Fruit fly (Drosophila melanogaster) whole organism, embryonic: ENCODE results near the gene CG34171.

Experiments
- Asciz ChIP-seq: fragments of 200-800 bp; sonication (Bioruptor generic); optimal IDR thresholded peaks from 2 replicates; lab custom pipeline; 2017; ENCODE audit warnings: missing biosample characterization, mild to moderate bottlenecking, missing genetic modification characterization, missing genetic modification reagents
- Atf-2 ChIP-seq: fragments of 200-800 bp; sonication (Bioruptor generic); optimal IDR thresholded peaks from 2 replicates; lab custom pipeline; 2016; ENCODE audit warnings: missing biosample characterization, missing genetic modification characterization
- BEAF-32 ChIP-seq: fragments of 200-800 bp; sonication (Bioruptor generic); optimal IDR thresholded peaks from 3 replicates; lab custom pipeline; 2017; ENCODE audit warnings: missing biosample characterization, missing genetic modification characterization, mild to moderate bottlenecking, moderate library complexity, missing genetic modification reagents
- CG12236 ChIP-seq: fragments of 200-800 bp; sonication (Bioruptor generic); optimal IDR thresholded peaks from 2 replicates; lab custom pipeline; 2016; ENCODE audit warnings: missing biosample characterization, missing genetic modification characterization
- CG13424 ChIP-seq: fragments of 200-800 bp; sonication (Bioruptor generic); optimal IDR thresholded peaks from 2 replicates; lab custom pipeline; 2019; ENCODE audit warnings: missing biosample characterization, mild to moderate bottlenecking, missing genetic modification characterization, moderate library complexity
- CG13624 ChIP-seq: fragments of 200-800 bp; sonication (Bioruptor generic); optimal IDR thresholded peaks from 2 replicates; lab custom pipeline; 2016; ENCODE audit warnings: missing biosample characterization, missing genetic modification characterization
- CG14050 ChIP-seq: fragments of 200-800 bp; sonication (Bioruptor generic); IDR thresholded peaks from 3 replicates; pipeline ENCODE4 v1.3.6; 2022; ENCODE audit warnings: missing biosample characterization, missing genetic modification characterization
- CG15011 ChIP-seq: fragments of 200-800 bp; sonication (Bioruptor generic); optimal IDR thresholded peaks from 3 replicates; lab custom pipeline; 2018; ENCODE audit warnings: missing biosample characterization, mild to moderate bottlenecking, missing genetic modification characterization
- CG15479 ChIP-seq: fragments of 200-800 bp; sonication (Bioruptor generic); optimal IDR thresholded peaks from 3 replicates; lab custom pipeline; 2019; ENCODE audit warnings: missing biosample characterization, mild to moderate bottlenecking, missing genetic modification characterization, moderate library complexity
- CG15696 ChIP-seq: fragments of 200-800 bp; sonication (Bioruptor generic); optimal IDR thresholded peaks from 2 replicates; lab custom pipeline; 2019; ENCODE audit warnings: missing biosample characterization, mild to moderate bottlenecking, missing genetic modification characterization, moderate library complexity
- CG17361 ChIP-seq: fragments of 200-800 bp; sonication (Bioruptor generic); IDR thresholded peaks from 3 replicates; pipeline ENCODE4 v1.3.6; 2022; ENCODE audit warnings: missing biosample characterization, missing genetic modification characterization
- CG2129 ChIP-seq: fragments of 200-800 bp; sonication (Bioruptor generic); IDR thresholded peaks from 2 replicates; pipeline ENCODE4 v1.3.6; 2022; ENCODE audit warnings: missing biosample characterization, missing genetic modification characterization; ENCODE audit not compliant: partially characterized antibody
- CG2199 ChIP-seq: fragments of 200-800 bp; sonication (Bioruptor generic); IDR thresholded peaks from 3 replicates; pipeline ENCODE4 v1.3.6; 2022; ENCODE audit warnings: missing biosample characterization, missing genetic modification characterization
- CG2889 ChIP-seq: fragments of 200-800 bp; sonication (Bioruptor generic); IDR thresholded peaks from 3 replicates; pipeline ENCODE4 v1.3.6; 2022; ENCODE audit warnings: missing biosample characterization, missing genetic modification characterization
- CG33213 ChIP-seq: fragments of 200-800 bp; sonication (Bioruptor generic); optimal IDR thresholded peaks from 3 replicates; lab custom pipeline; 2016; ENCODE audit warnings: missing biosample characterization, missing genetic modification characterization
- CG33557 ChIP-seq: fragments of 200-800 bp; sonication (Bioruptor generic); optimal IDR thresholded peaks from 2 replicates; lab custom pipeline; 2019; ENCODE audit warnings: missing biosample characterization, mild to moderate bottlenecking, missing genetic modification characterization, moderate library complexity
- CG42726 ChIP-seq: fragments of 200-800 bp; sonication (Bioruptor generic); IDR thresholded peaks from 2 replicates; pipeline ENCODE4 v1.3.6; 2022; ENCODE audit warnings: missing biosample characterization, missing genetic modification characterization; ENCODE audit not compliant: partially characterized antibody
- CG4360 ChIP-seq: fragments of 200-800 bp; sonication (Bioruptor generic); IDR thresholded peaks from 2 replicates; pipeline ENCODE4 v1.3.6; 2022; ENCODE audit warnings: missing biosample characterization, missing genetic modification characterization
- CG6689 ChIP-seq: fragments of 200-800 bp; sonication (Bioruptor generic); IDR thresholded peaks from 2 replicates; pipeline ENCODE4 v1.3.6; 2022; ENCODE audit warnings: missing biosample characterization, missing genetic modification characterization
- CG7786 ChIP-seq: fragments of 200-800 bp; sonication (Bioruptor generic); optimal IDR thresholded peaks from 2 replicates; lab custom pipeline; 2016; ENCODE audit warnings: missing biosample characterization, missing genetic modification characterization
- CG7928 ChIP-seq: fragments of 200-800 bp; sonication (Bioruptor generic); optimal IDR thresholded peaks from 2 replicates; lab custom pipeline; 2017; ENCODE audit warnings: missing biosample characterization, mild to moderate bottlenecking, missing genetic modification characterization
- Camta ChIP-seq: fragments of 200-800 bp; sonication (Bioruptor generic); optimal IDR thresholded peaks from 2 replicates; lab custom pipeline; 2016; ENCODE audit warnings: missing biosample characterization, missing genetic modification characterization
- Dad ChIP-seq: fragments of 200-800 bp; sonication (Bioruptor generic); optimal IDR thresholded peaks from 3 replicates; lab custom pipeline; 2016; ENCODE audit warnings: missing biosample characterization, missing genetic modification characterization
- Dbx ChIP-seq: fragments of 200-800 bp; sonication (Bioruptor generic); IDR thresholded peaks from 3 replicates; pipeline ENCODE4 v1.3.6; 2022; ENCODE audit warnings: missing biosample characterization, missing genetic modification characterization
- Dip2 ChIP-seq: fragments of 200-800 bp; sonication (Bioruptor generic); IDR thresholded peaks from 2 replicates; pipeline ENCODE4 v1.3.6; 2022; ENCODE audit warnings: missing biosample characterization, missing genetic modification characterization
- Dip3 ChIP-seq: fragments of 200-800 bp; sonication (Bioruptor generic); optimal IDR thresholded peaks from 3 replicates; lab custom pipeline; 2016; ENCODE audit warnings: missing biosample characterization, missing genetic modification characterization
- HmgD ChIP-seq: fragments of 200-800 bp; sonication (Bioruptor generic); optimal IDR thresholded peaks from 3 replicates; lab custom pipeline; 2016; ENCODE audit warnings: missing biosample characterization, missing genetic modification characterization
- Hr39 ChIP-seq: fragments of >200 bp; optimal IDR thresholded peaks from 2 replicates; lab custom pipeline; 2017
- Lim3 ChIP-seq: fragments of 200-800 bp; sonication (Bioruptor generic); IDR thresholded peaks from 2 replicates; pipeline ENCODE4 v1.3.6; 2022; ENCODE audit warnings: missing biosample characterization, missing genetic modification characterization
- Sin3A ChIP-seq: fragments of >200 bp; optimal IDR thresholded peaks from 2 replicates; lab custom pipeline; 2018
- ab ChIP-seq: fragments of 200-800 bp; sonication (Bioruptor generic); optimal IDR thresholded peaks from 2 replicates; lab custom pipeline; 2016; ENCODE audit warnings: missing biosample characterization, missing genetic modification characterization
- abd-A ChIP-seq: fragments of 200-800 bp; sonication (Bioruptor generic); optimal IDR thresholded peaks from 3 replicates; lab custom pipeline; 2019; ENCODE audit warnings: missing biosample characterization, mild to moderate bottlenecking, missing genetic modification characterization, moderate library complexity
- al ChIP-seq: fragments of 200-800 bp; sonication (Bioruptor generic); IDR thresholded peaks from 2 replicates; pipeline ENCODE4 v1.3.6; 2022; ENCODE audit warnings: missing biosample characterization, missing genetic modification characterization
- amos ChIP-seq: fragments of 200-800 bp; sonication (Bioruptor generic); IDR thresholded peaks from 2 replicates; pipeline ENCODE4 v1.3.6; 2022; ENCODE audit warnings: missing biosample characterization, missing genetic modification characterization; ENCODE audit not compliant: partially characterized antibody
- ash1 ChIP-seq: fragments of 200-800 bp; sonication (Bioruptor generic); optimal IDR thresholded peaks from 2 replicates; lab custom pipeline; 2018; ENCODE audit warnings: missing biosample characterization, mild to moderate bottlenecking, missing genetic modification characterization
- bcd ChIP-seq: fragments of 200-800 bp; sonication (Bioruptor generic); optimal IDR thresholded peaks from 2 replicates; lab custom pipeline; 2017; ENCODE audit warnings: missing biosample characterization, mild to moderate bottlenecking, missing genetic modification characterization
- cg ChIP-seq: fragments of 200-800 bp; sonication (Bioruptor generic); optimal IDR thresholded peaks from 3 replicates; lab custom pipeline; 2019; ENCODE audit warnings: missing biosample characterization, mild to moderate bottlenecking, missing genetic modification characterization, moderate library complexity
- dm ChIP-seq: fragments of 200-800 bp; sonication (Bioruptor generic); optimal IDR thresholded peaks from 3 replicates; lab custom pipeline; 2016; ENCODE audit warnings: missing biosample characterization, missing genetic modification characterization
- exex ChIP-seq: fragments of 200-800 bp; sonication (Bioruptor generic); optimal IDR thresholded peaks from 4 replicates; lab custom pipeline; 2018; ENCODE audit warnings: missing biosample characterization, mild to moderate bottlenecking, missing genetic modification characterization, moderate library complexity
- gfzf ChIP-seq: fragments of 200-800 bp; sonication (Bioruptor generic); optimal IDR thresholded peaks from 2 replicates; lab custom pipeline; 2016; ENCODE audit warnings: missing biosample characterization, mild to moderate bottlenecking, missing genetic modification characterization, moderate library complexity
- gsb ChIP-seq: fragments of 200-800 bp; sonication (Bioruptor generic); IDR thresholded peaks from 2 replicates; pipeline ENCODE4 v1.3.6; 2022; ENCODE audit warnings: missing biosample characterization, missing genetic modification characterization
- jigr1 ChIP-seq: fragments of 200-800 bp; sonication (Bioruptor generic); IDR thresholded peaks from 3 replicates; pipeline ENCODE4 v1.3.6; 2022; ENCODE audit warnings: missing biosample characterization, missing genetic modification characterization
- lab ChIP-seq: fragments of 200-800 bp; sonication (Bioruptor generic); optimal IDR thresholded peaks from 3 replicates; lab custom pipeline; 2017; ENCODE audit warnings: missing biosample characterization, missing genetic modification characterization, mild to moderate bottlenecking, moderate library complexity, missing genetic modification reagents
- mirr ChIP-seq: fragments of 200-800 bp; sonication (Bioruptor generic); optimal IDR thresholded peaks from 3 replicates; lab custom pipeline; 2018; ENCODE audit warnings: missing biosample characterization, mild to moderate bottlenecking, missing genetic modification characterization
- mld ChIP-seq: fragments of 200-800 bp; sonication (Bioruptor generic); IDR thresholded peaks from 3 replicates; pipeline ENCODE4 v1.3.6; 2022; ENCODE audit warnings: missing biosample characterization, missing genetic modification characterization; ENCODE audit not compliant: partially characterized antibody
- pnt ChIP-seq: fragments of 200-800 bp; sonication (Bioruptor generic); optimal IDR thresholded peaks from 3 replicates; lab custom pipeline; 2016; ENCODE audit warnings: missing biosample characterization, missing genetic modification characterization
- ro ChIP-seq: fragments of 200-800 bp; sonication (Bioruptor generic); IDR thresholded peaks from 2 replicates; pipeline ENCODE4 v1.3.6; 2022; ENCODE audit warnings: missing biosample characterization, missing genetic modification characterization
- row ChIP-seq: fragments of 200-800 bp; sonication (Bioruptor generic); IDR thresholded peaks from 3 replicates; pipeline ENCODE4 v1.3.6; 2022; ENCODE audit warnings: missing biosample characterization, missing genetic modification characterization
- schlank ChIP-seq: fragments of 200-800 bp; sonication (Bioruptor generic); optimal IDR thresholded peaks from 2 replicates; lab custom pipeline; 2018; ENCODE audit warnings: missing biosample characterization, mild to moderate bottlenecking, missing genetic modification characterization
- ssp ChIP-seq: fragments of 200-800 bp; sonication (Bioruptor generic); IDR thresholded peaks from 2 replicates; pipeline ENCODE4 v1.3.6; 2022; ENCODE audit warnings: missing biosample characterization, missing genetic modification characterization
- tap ChIP-seq: fragments of 200-800 bp; optimal IDR thresholded peaks from 3 replicates; lab custom pipeline; 2019; ENCODE audit warnings: missing biosample characterization, mild to moderate bottlenecking, missing genetic modification characterization, moderate library complexity
- unc-4 ChIP-seq: fragments of 200-800 bp; sonication (Bioruptor generic); IDR thresholded peaks from 2 replicates; pipeline ENCODE4 v1.3.6; 2022; ENCODE audit warnings: missing biosample characterization, missing genetic modification characterization; ENCODE audit not compliant: partially characterized antibody

CG34171 gene

DNA sequence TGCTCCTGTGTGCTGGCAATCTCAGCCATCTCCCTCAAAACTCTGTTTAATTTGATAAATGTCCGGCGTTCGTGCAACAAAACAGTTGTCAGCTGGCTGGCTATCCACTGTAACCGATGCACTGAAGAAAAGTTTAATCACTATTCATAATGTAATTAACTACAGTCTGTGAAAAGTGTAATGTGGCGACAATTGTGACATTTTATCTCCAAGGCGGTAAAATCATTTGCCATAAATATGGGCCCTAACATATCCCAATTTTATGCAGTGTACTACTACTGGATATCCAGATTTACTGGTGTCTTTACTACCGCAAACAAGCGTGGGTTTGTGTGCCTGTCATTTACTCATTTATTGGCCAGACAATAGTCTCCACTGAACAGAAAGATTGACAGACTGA is 49.7 kb upstream of the CG34171 start (continued):
- TF ChIP-seq cg (no peak), bcd (GFP tag; lab: Kevin White, UChicago) (peak; percentile 20), CG13424 (tag; lab: Kevin White, UChicago) (no peak), abd-A (tag; lab: Kevin White, UChicago) (no peak), CG13624 (no peak), unc-4 (GFP tag; lab: Robert Waterston, UW) (no peak), pnt (GFP tag; lab: Kevin White, UChicago) (peak; percentile 47), CG15479 (GFP tag; lab: Kevin White, UChicago) (no peak), CG14050 (GFP tag; lab: Robert Waterston, UW) (no peak; the same call in 2 of the 3 replicates), al (no peak), CG15011 (GFP tag; lab: Kevin White, UChicago) (no peak), gfzf (GFP tag; lab: Kevin White, UChicago) (no peak), Dip3 (GFP tag; lab: Kevin White, UChicago) (peak; percentile 14), Dbx (GFP tag; lab: Robert Waterston, UW) (no peak), schlank (tag; lab: Kevin White, UChicago) (no peak), row (GFP tag; lab: Robert Waterston, UW) (peak; percentile 58; the same call in 2 of the 3 replicates), ash1 (GFP tag; lab: Kevin White, UChicago) (no peak), CG33557 (no peak), CG17361 (GFP tag; lab: Robert Waterston, UW) (peak; percentile 32; the same call in 1 of the 3 replicates), ssp (GFP tag; lab: Robert Waterston, UW) (no peak), Lim3 (GFP tag; lab: Robert Waterston, UW) (no peak), Asciz (peak; percentile 40), gsb (GFP tag; lab: Robert Waterston, UW) (no peak), CG2889 (no peak), Atf-2 (peak; percentile 8), CG7786 (GFP tag; lab: Kevin White, UChicago) (peak; percentile 44), CG33213 (no peak), CG12236 (GFP tag; lab: Kevin White, UChicago) (no peak), Dip2 (GFP tag; lab: Robert Waterston, UW) (no peak), mld (GFP tag; lab: Robert Waterston, UW) (no peak), dm (GFP tag; lab: Kevin White, UChicago) (no peak), CG6689 (GFP tag; lab: Robert Waterston, UW) (no peak), ro (GFP tag; lab: Robert Waterston, UW) (no peak), CG4360 (no peak), CG15696 (tag; lab: Kevin White, UChicago) (no peak), BEAF-32 (GFP tag; lab: Kevin White, UChicago) (no peak), HmgD (GFP tag; lab: Kevin White, UChicago) (no peak), jigr1 (GFP tag; lab: Robert Waterston, UW) (0 out of 3 replicates have a peak, but pooled peaks have one; percentile 49), Sin3A (lab: Kevin White, UChicago) (no peak), amos (GFP tag; lab: Robert Waterston, UW) (no peak), Hr39 (lab: Kevin White, UChicago) (no peak), tap (peak; percentile 1), exex (no peak), CG42726 (GFP tag; lab: Robert Waterston, UW) (no peak), CG7928 (GFP tag; lab: Kevin White, UChicago) (no peak), Dad (GFP tag; lab: Kevin White, UChicago) (no peak), lab (GFP tag; lab: Kevin White, UChicago) (peak; percentile 50), Camta (GFP tag; lab: Kevin White, UChicago) (no peak), CG2129 (no peak), ab (GFP tag; lab: Kevin White, UChicago) (peak; percentile 8), CG2199 (GFP tag; lab: Robert Waterston, UW) (0 out of 3 replicates have a peak, but pooled peaks have one; percentile 44), mirr (GFP tag; lab: Kevin White, UChicago) (no peak)
